In the genomic region with DNA sequence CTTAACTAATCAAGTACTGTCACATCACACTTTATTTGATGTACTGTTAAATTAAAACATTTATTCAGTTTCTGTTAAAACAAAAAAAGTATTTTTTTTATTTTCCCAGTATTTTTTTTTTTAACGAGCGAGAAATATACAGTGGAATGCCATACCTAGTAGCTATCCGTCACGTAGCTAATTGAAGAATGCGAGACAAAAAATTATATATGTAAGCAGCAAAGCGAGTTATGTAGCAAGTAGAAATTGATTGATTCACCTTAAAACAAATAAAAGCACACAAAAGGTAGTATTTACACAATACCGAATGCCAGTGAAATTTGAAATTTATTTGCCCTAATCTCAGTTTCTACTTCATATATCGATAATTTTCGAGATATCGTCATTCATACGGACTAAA, we compare ENCODE assay signal across 3 fruit fly cellular contexts.
A peak's percentile ranks its signal among the peaks of the same experiment; 100 is the strongest.
TF ChIP-seq lines count a peak whose summit lies in the region.

No protein-coding gene starts in this region.

- TF ChIP-seq CTCF in whole organism, embryonic (GFP tag; optimal IDR thresholded peaks at IDR 0.05; lab: Kevin White, UChicago) = peak; percentile 12

TF ChIP-seq in whole organism, embryonic, 481 proteins besides CTCF, POLR2A, EP300 and RAD21 (continues in another document):
- peak; percentile 30 for TF ChIP-seq CG7839 (tag; optimal IDR thresholded peaks at IDR 0.05; lab: Kevin White, UChicago)
- TF ChIP-seq CG16813 (GFP tag; IDR thresholded peaks at IDR 0.05; lab: Robert Waterston, UW; ENCODE audit: partially characterized antibody) = peak; percentile 43
- TF ChIP-seq CG6791 (GFP tag; IDR thresholded peaks at IDR 0.05; lab: Robert Waterston, UW; ENCODE audit: partially characterized antibody) = peak; percentile 54; the same call in 2 of the 3 replicates
- peak; percentile 19 for TF ChIP-seq bcd (GFP tag; optimal IDR thresholded peaks at IDR 0.05; lab: Kevin White, UChicago)
- TF ChIP-seq gsb-n (tag; optimal IDR thresholded peaks at IDR 0.05; lab: Kevin White, UChicago) = peak; percentile 19
- no peak for TF ChIP-seq Hr39 (optimal IDR thresholded peaks at IDR 0.05; lab: Kevin White, UChicago)
- TF ChIP-seq p53 (GFP tag; optimal IDR thresholded peaks at IDR 0.05; lab: Kevin White, UChicago) = no peak
- TF ChIP-seq crc (GFP tag; optimal IDR thresholded peaks at IDR 0.05; lab: Kevin White, UChicago) = no peak
- peak; percentile 6 for TF ChIP-seq Jarid2 (GFP tag; optimal IDR thresholded peaks at IDR 0.05; lab: Kevin White, UChicago)
- peak; percentile 98 for TF ChIP-seq CG18011 (GFP tag; optimal IDR thresholded peaks at IDR 0.05; lab: Kevin White, UChicago)
- TF ChIP-seq CG8359 (GFP tag; optimal IDR thresholded peaks at IDR 0.05; lab: Kevin White, UChicago; ENCODE audit: borderline replicate concordance) = no peak
- no peak for TF ChIP-seq CG1647 (GFP tag; optimal IDR thresholded peaks at IDR 0.05; lab: Kevin White, UChicago)
- TF ChIP-seq CG17359 (tag; optimal IDR thresholded peaks at IDR 0.05; lab: Kevin White, UChicago) = peak; percentile 58
- no peak for TF ChIP-seq NC2α (GFP tag; optimal IDR thresholded peaks at IDR 0.05; lab: Kevin White, UChicago)
- TF ChIP-seq ttk (GFP tag; IDR thresholded peaks at IDR 0.05; lab: Robert Waterston, UW) = no peak
- no peak for TF ChIP-seq CG31224 (GFP tag; IDR thresholded peaks at IDR 0.05; lab: Robert Waterston, UW)
- no peak for TF ChIP-seq CG33557 (GFP tag; optimal IDR thresholded peaks at IDR 0.05; lab: Kevin White, UChicago)
- TF ChIP-seq gcm (GFP tag; optimal IDR thresholded peaks at IDR 0.05; lab: Kevin White, UChicago) = no peak
- TF ChIP-seq CG2120 (GFP tag; optimal IDR thresholded peaks at IDR 0.05; lab: Kevin White, UChicago) = no peak
- no peak for TF ChIP-seq unpg (GFP tag; optimal IDR thresholded peaks at IDR 0.05; lab: Kevin White, UChicago)
- no peak for TF ChIP-seq CG13296 (GFP tag; optimal IDR thresholded peaks at IDR 0.05; lab: Kevin White, UChicago)
- TF ChIP-seq Sry-β (GFP tag; optimal IDR thresholded peaks at IDR 0.05; lab: Kevin White, UChicago) = no peak
- TF ChIP-seq Hey (tag; optimal IDR thresholded peaks at IDR 0.05; lab: Kevin White, UChicago) = no peak
- no peak for TF ChIP-seq Dfd (GFP tag; optimal IDR thresholded peaks at IDR 0.05; lab: Kevin White, UChicago)
- TF ChIP-seq CG31441 (GFP tag; IDR thresholded peaks at IDR 0.05; lab: Robert Waterston, UW) = no peak
- TF ChIP-seq nerfin-1 (tag; optimal IDR thresholded peaks at IDR 0.05; lab: Kevin White, UChicago) = no peak
- no peak for TF ChIP-seq pfk (GFP tag; optimal IDR thresholded peaks at IDR 0.05; lab: Kevin White, UChicago)
- TF ChIP-seq Hand (GFP tag; optimal IDR thresholded peaks at IDR 0.05; lab: Kevin White, UChicago) = no peak
- peak; percentile 28 for TF ChIP-seq Lhr (GFP tag; optimal IDR thresholded peaks at IDR 0.05; lab: Kevin White, UChicago)

TF ChIP-seq in whole organism, prepupa, 60 proteins besides CTCF, POLR2A, EP300 and RAD21:
- TF ChIP-seq achi (GFP tag; optimal IDR thresholded peaks at IDR 0.05; lab: Kevin White, UChicago) (no peak), fkh (GFP tag; optimal IDR thresholded peaks at IDR 0.05; lab: Kevin White, UChicago) (peak; percentile 65), Sox14 (GFP tag; optimal IDR thresholded peaks at IDR 0.05; lab: Kevin White, UChicago) (peak; percentile 24)

TF ChIP-seq in whole organism, wandering third instar larva, 38 proteins besides CTCF, POLR2A, EP300 and RAD21:
- TF ChIP-seq Dif (GFP tag; optimal IDR thresholded peaks at IDR 0.05; lab: Kevin White, UChicago; ENCODE audit: partially characterized antibody) (peak; percentile 54), Vsx2 (GFP tag; optimal IDR thresholded peaks at IDR 0.05; lab: Kevin White, UChicago; ENCODE audit: partially characterized antibody) (peak; percentile 25), ey (GFP tag; optimal IDR thresholded peaks at IDR 0.05; lab: Kevin White, UChicago) (no peak), GATAd (GFP tag; optimal IDR thresholded peaks at IDR 0.05; lab: Kevin White, UChicago) (no peak), lola (GFP tag; optimal IDR thresholded peaks at IDR 0.05; lab: Kevin White, UChicago) (no peak), Sp1 (GFP tag; optimal IDR thresholded peaks at IDR 0.05; lab: Kevin White, UChicago) (no peak), brk (GFP tag; optimal IDR thresholded peaks at IDR 0.05; lab: Kevin White, UChicago) (no peak), Myc (optimal IDR thresholded peaks at IDR 0.05; lab: Kevin White, UChicago) (no peak), CG9705 (GFP tag; optimal IDR thresholded peaks at IDR 0.05; lab: Kevin White, UChicago) (no peak)

Comparison
In these comparisons a context has a peak if more than half of its experiments do, and no peak if none do; other contexts are left out.
1. Of the 7 proteins assayed by ChIP-seq in both whole organism, embryonic and whole organism, prepupa: peak only in whole organism, embryonic: Sox102F; only in whole organism, prepupa: none; in both: none; in neither: 6.